Fruit fly (Drosophila melanogaster): Measurements from ENCODE around the gene CG12702.

DNA sequence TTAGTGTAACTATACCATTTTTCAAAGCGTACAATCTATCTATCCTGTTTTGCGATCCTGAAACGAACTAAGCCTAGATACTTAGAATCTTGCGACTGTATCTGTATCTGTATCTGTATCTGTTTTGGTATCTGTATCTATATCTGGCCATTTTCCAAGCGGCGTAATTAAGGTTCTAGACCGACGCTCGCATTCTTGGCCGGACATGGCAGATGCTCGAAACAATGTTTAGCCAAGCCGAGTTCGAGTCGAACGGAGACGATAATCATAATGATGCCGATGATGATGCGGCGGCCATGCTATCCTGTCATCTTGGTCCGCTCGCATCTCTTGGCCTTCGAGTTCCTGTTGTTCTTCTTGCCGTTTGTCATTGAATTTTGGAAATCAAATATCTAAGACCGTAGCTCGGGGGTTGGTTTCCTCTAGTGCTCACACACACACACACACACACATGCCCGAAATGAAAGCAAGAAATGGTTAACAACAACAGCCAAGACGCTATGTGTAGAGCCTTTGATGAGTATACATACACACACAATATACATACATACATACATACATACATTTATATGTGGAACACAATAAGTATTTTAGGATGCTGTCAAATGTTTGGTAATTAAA, 7.4 kb upstream of the CG12702 start:
- TF ChIP-seq CTCF (optimal IDR thresholded peaks at IDR 0.05) (no peak), CG8478 (optimal IDR thresholded peaks at IDR 0.05) (no peak)

All from S2 (cell line).